Fruit fly (Drosophila melanogaster) whole organism, embryonic: ENCODE data around the gene CG5068.

ENCODE experiments used
- Awh ChIP-seq: fragments of 200-800 bp; sonication (Bioruptor generic); IDR thresholded peaks from 2 replicates; pipeline ENCODE4, ENCODE4 v1.3.6; 2022; ENCODE audit warnings: missing biosample characterization, missing genetic modification characterization
- B-H2 ChIP-seq: fragments of 200-800 bp; sonication (Bioruptor generic); optimal IDR thresholded peaks from 2 replicates; lab custom pipeline; 2018; ENCODE audit warnings: missing biosample characterization, mild to moderate bottlenecking, missing genetic modification characterization
- BEAF-32 ChIP-seq: fragments of 200-800 bp; sonication (Bioruptor generic); optimal IDR thresholded peaks from 3 replicates; lab custom pipeline; 2017; ENCODE audit warnings: missing biosample characterization, missing genetic modification characterization, mild to moderate bottlenecking, moderate library complexity, missing genetic modification reagents
- CG10267 ChIP-seq: fragments of 200-800 bp; sonication (Bioruptor generic); optimal IDR thresholded peaks from 2 replicates; lab custom pipeline; 2018; ENCODE audit warnings: missing biosample characterization, mild to moderate bottlenecking, missing genetic modification characterization, moderate library complexity
- CG10274 ChIP-seq: fragments of 200-800 bp; sonication (Bioruptor generic); optimal IDR thresholded peaks from 3 replicates; lab custom pipeline; 2017; ENCODE audit warnings: missing biosample characterization, mild to moderate bottlenecking, missing genetic modification characterization
- CG10462 ChIP-seq: fragments of 200-800 bp; sonication (Bioruptor generic); optimal IDR thresholded peaks from 2 replicates; lab custom pipeline; 2016; ENCODE audit warnings: missing biosample characterization, missing genetic modification characterization
- CG11398 ChIP-seq: fragments of 200-800 bp; sonication (Bioruptor generic); optimal IDR thresholded peaks from 2 replicates; lab custom pipeline; 2016; ENCODE audit warnings: missing biosample characterization, missing genetic modification characterization
- CG12155 ChIP-seq: fragments of 200-800 bp; sonication (Bioruptor generic); optimal IDR thresholded peaks from 3 replicates; lab custom pipeline; 2016; ENCODE audit warnings: missing biosample characterization, missing genetic modification characterization
- CG15514 ChIP-seq: fragments of 200-800 bp; sonication (Bioruptor generic); optimal IDR thresholded peaks from 3 replicates; lab custom pipeline; 2017; ENCODE audit warnings: missing biosample characterization, missing genetic modification characterization, mild to moderate bottlenecking, moderate library complexity, missing genetic modification reagents
- CG1602 ChIP-seq: fragments of 200-800 bp; sonication (Bioruptor generic); optimal IDR thresholded peaks from 3 replicates; lab custom pipeline; 2016; ENCODE audit warnings: missing biosample characterization, missing genetic modification characterization
- CG17912 ChIP-seq: fragments of 200-800 bp; sonication (Bioruptor generic); optimal IDR thresholded peaks from 2 replicates; lab custom pipeline; 2018; ENCODE audit warnings: missing biosample characterization, mild to moderate bottlenecking, missing genetic modification characterization
- CG2116 ChIP-seq: fragments of 200-800 bp; sonication (Bioruptor generic); optimal IDR thresholded peaks from 3 replicates; lab custom pipeline; 2018; ENCODE audit warnings: missing biosample characterization, mild to moderate bottlenecking, missing genetic modification characterization
- CG3065 ChIP-seq: fragments of 200-800 bp; sonication (Bioruptor generic); optimal IDR thresholded peaks from 2 replicates; lab custom pipeline; 2016; ENCODE audit warnings: missing biosample characterization, missing genetic modification characterization
- CG34224 ChIP-seq: fragments of 200-800 bp; sonication (Bioruptor generic); IDR thresholded peaks from 3 replicates; pipeline ENCODE4 v1.3.6; 2022; ENCODE audit warnings: missing biosample characterization, missing genetic modification characterization; ENCODE audit not compliant: partially characterized antibody
- CG4282 ChIP-seq: fragments of 200-800 bp; sonication (Bioruptor generic); optimal IDR thresholded peaks from 2 replicates; lab custom pipeline; 2016; ENCODE audit warnings: missing biosample characterization, missing genetic modification characterization
- CG7987 ChIP-seq: fragments of 200-800 bp; sonication (Bioruptor generic); optimal IDR thresholded peaks from 2 replicates; lab custom pipeline; 2018; ENCODE audit warnings: missing biosample characterization, mild to moderate bottlenecking, missing genetic modification characterization, moderate library complexity
- CG8281 ChIP-seq: fragments of 200-800 bp; sonication (Bioruptor generic); optimal IDR thresholded peaks from 2 replicates; lab custom pipeline; 2018; ENCODE audit warnings: missing biosample characterization, mild to moderate bottlenecking, missing genetic modification characterization, moderate library complexity
- CG9797 ChIP-seq: fragments of 200-800 bp; sonication (Bioruptor generic); optimal IDR thresholded peaks from 3 replicates; lab custom pipeline; 2018; ENCODE audit warnings: missing biosample characterization, mild to moderate bottlenecking, missing genetic modification characterization
- CTCF ChIP-seq: fragments of 200-800 bp; sonication (Bioruptor generic); optimal IDR thresholded peaks from 2 replicates; lab custom pipeline; 2017; ENCODE audit warnings: missing biosample characterization, mild to moderate bottlenecking, missing genetic modification characterization, moderate library complexity
- Dbx ChIP-seq: fragments of 200-800 bp; sonication (Bioruptor generic); IDR thresholded peaks from 3 replicates; pipeline ENCODE4 v1.3.6; 2022; ENCODE audit warnings: missing biosample characterization, missing genetic modification characterization
- Dll ChIP-seq: fragments of 200-800 bp; sonication (Bioruptor generic); IDR thresholded peaks from 4 replicates; pipeline ENCODE4 v1.3.6; 2022; ENCODE audit warnings: missing biosample characterization, missing genetic modification characterization; ENCODE audit not compliant: partially characterized antibody
- Dp ChIP-seq: fragments of 200-800 bp; sonication (Bioruptor generic); optimal IDR thresholded peaks from 2 replicates; lab custom pipeline; 2018; ENCODE audit warnings: missing biosample characterization, mild to moderate bottlenecking, missing genetic modification characterization, moderate library complexity
- Dref ChIP-seq: fragments of 200-800 bp; sonication (Bioruptor generic); IDR thresholded peaks from 2 replicates; pipeline ENCODE4 v1.3.6; 2022; ENCODE audit warnings: missing biosample characterization, missing genetic modification characterization
- E2f2 ChIP-seq: fragments of 200-800 bp; sonication (Bioruptor generic); IDR thresholded peaks from 2 replicates; pipeline ENCODE4 v1.3.6; 2022; ENCODE audit warnings: missing biosample characterization, missing genetic modification characterization
- Ets65A ChIP-seq: fragments of 200-800 bp; sonication (Bioruptor generic); peaks from one replicate; lab custom pipeline; 2016; ENCODE audit warnings: missing biosample characterization, missing genetic modification characterization
- Fer1 ChIP-seq: fragments of 200-800 bp; sonication (Bioruptor generic); optimal IDR thresholded peaks from 2 replicates; lab custom pipeline; 2017; ENCODE audit warnings: missing biosample characterization, mild to moderate bottlenecking, missing genetic modification characterization
- HmgZ ChIP-seq: fragments of 200-800 bp; sonication (Bioruptor generic); optimal IDR thresholded peaks from 2 replicates; lab custom pipeline; 2018; ENCODE audit warnings: missing biosample characterization, mild to moderate bottlenecking, missing genetic modification characterization
- MBD-R2 ChIP-seq: fragments of 200-800 bp; sonication (Bioruptor generic); IDR thresholded peaks from 2 replicates; pipeline ENCODE4 v1.3.6; 2022; ENCODE audit warnings: missing biosample characterization, missing genetic modification characterization
- MESR4 ChIP-seq: fragments of 200-800 bp; sonication (Bioruptor generic); optimal IDR thresholded peaks from 2 replicates; lab custom pipeline; 2018; ENCODE audit warnings: missing biosample characterization, mild to moderate bottlenecking, missing genetic modification characterization, moderate library complexity
- Med ChIP-seq: fragments of 200-800 bp; sonication (Bioruptor generic); peaks from one replicate; lab custom pipeline; 2016; ENCODE audit warnings: missing biosample characterization, missing genetic modification characterization, mild to moderate bottlenecking, inconsistent platforms, moderate library complexity
- Myb ChIP-seq: fragments of 200-800 bp; sonication (Bioruptor generic); optimal IDR thresholded peaks from 2 replicates; lab custom pipeline; 2016; ENCODE audit warnings: missing biosample characterization, missing genetic modification characterization
- Pdp1 ChIP-seq, 2 experiments: fragments of 200-800 bp; sonication (Bioruptor generic); optimal IDR thresholded peaks; 3 replicates each; lab custom pipeline; 2016; ENCODE audit warnings: missing biosample characterization in 2 of 2, missing genetic modification characterization in 2 of 2, mild to moderate bottlenecking in 1 of 2, moderate library complexity in 1 of 2
- Rfx ChIP-seq: fragments of 200-800 bp; sonication (Bioruptor generic); IDR thresholded peaks from 2 replicates; pipeline ENCODE4 v1.3.6; 2022; ENCODE audit warnings: missing biosample characterization, missing genetic modification characterization
- Rx ChIP-seq: fragments of 200-800 bp; sonication (Bioruptor generic); IDR thresholded peaks from 2 replicates; pipeline ENCODE4 v1.3.6; 2022; ENCODE audit warnings: missing biosample characterization, missing genetic modification characterization
- Xrp1 ChIP-seq: fragments of 200-800 bp; sonication (Bioruptor generic); IDR thresholded peaks from 2 replicates; pipeline ENCODE4 v1.3.6; 2022; ENCODE audit warnings: missing biosample characterization, missing genetic modification characterization
- br ChIP-seq: fragments of >200 bp; optimal IDR thresholded peaks from 2 replicates; lab custom pipeline; 2017
- btn ChIP-seq: fragments of 200-800 bp; sonication (Bioruptor generic); optimal IDR thresholded peaks from 2 replicates; lab custom pipeline; 2016; ENCODE audit warnings: missing biosample characterization, missing genetic modification characterization
- ci ChIP-seq: fragments of 200-800 bp; sonication (Bioruptor generic); IDR thresholded peaks from 3 replicates; pipeline ENCODE4 v1.3.6; 2022; ENCODE audit warnings: missing biosample characterization, missing genetic modification characterization
- crp ChIP-seq, 2 experiments: fragments of 200-800 bp; sonication (Bioruptor generic); optimal IDR thresholded peaks; 2 replicates in 1 of 2; 3 replicates in 1 of 2; lab custom pipeline; 2017; ENCODE audit warnings: missing biosample characterization in 2 of 2, missing genetic modification characterization in 2 of 2, mild to moderate bottlenecking in 1 of 2, moderate library complexity in 1 of 2
- dati ChIP-seq: fragments of 200-800 bp; sonication (Bioruptor generic); IDR thresholded peaks from 2 replicates; pipeline ENCODE4 v1.3.6; 2022; ENCODE audit warnings: missing biosample characterization, missing genetic modification characterization
- gfzf ChIP-seq: fragments of 200-800 bp; sonication (Bioruptor generic); optimal IDR thresholded peaks from 2 replicates; lab custom pipeline; 2016; ENCODE audit warnings: missing biosample characterization, mild to moderate bottlenecking, missing genetic modification characterization, moderate library complexity
- nmo ChIP-seq: fragments of 200-800 bp; sonication (Bioruptor generic); optimal IDR thresholded peaks from 2 replicates; lab custom pipeline; 2018; ENCODE audit warnings: missing biosample characterization, mild to moderate bottlenecking, missing genetic modification characterization, moderate library complexity
- nom ChIP-seq: fragments of 200-800 bp; sonication (Bioruptor generic); optimal IDR thresholded peaks from 2 replicates; lab custom pipeline; 2017; ENCODE audit warnings: missing biosample characterization, missing genetic modification characterization, mild to moderate bottlenecking, moderate library complexity, missing genetic modification reagents
- psq ChIP-seq: fragments of 200-800 bp; sonication (Bioruptor generic); optimal IDR thresholded peaks from 2 replicates; lab custom pipeline; 2017; ENCODE audit warnings: missing biosample characterization, missing genetic modification characterization
- stwl ChIP-seq: fragments of 200-800 bp; sonication (Bioruptor generic); optimal IDR thresholded peaks from 3 replicates; lab custom pipeline; 2018; ENCODE audit warnings: missing biosample characterization, mild to moderate bottlenecking, missing genetic modification characterization, moderate library complexity
- sug ChIP-seq: fragments of 200-800 bp; optimal IDR thresholded peaks from 2 replicates; lab custom pipeline; 2019; ENCODE audit warnings: missing biosample characterization, mild to moderate bottlenecking, missing genetic modification characterization, moderate library complexity
- vvl ChIP-seq: fragments of 200-800 bp; sonication (Bioruptor generic); IDR thresholded peaks from 2 replicates; pipeline ENCODE4 v1.3.6; 2022; ENCODE audit warnings: missing biosample characterization, missing genetic modification characterization

Gene CG5068

DNA sequence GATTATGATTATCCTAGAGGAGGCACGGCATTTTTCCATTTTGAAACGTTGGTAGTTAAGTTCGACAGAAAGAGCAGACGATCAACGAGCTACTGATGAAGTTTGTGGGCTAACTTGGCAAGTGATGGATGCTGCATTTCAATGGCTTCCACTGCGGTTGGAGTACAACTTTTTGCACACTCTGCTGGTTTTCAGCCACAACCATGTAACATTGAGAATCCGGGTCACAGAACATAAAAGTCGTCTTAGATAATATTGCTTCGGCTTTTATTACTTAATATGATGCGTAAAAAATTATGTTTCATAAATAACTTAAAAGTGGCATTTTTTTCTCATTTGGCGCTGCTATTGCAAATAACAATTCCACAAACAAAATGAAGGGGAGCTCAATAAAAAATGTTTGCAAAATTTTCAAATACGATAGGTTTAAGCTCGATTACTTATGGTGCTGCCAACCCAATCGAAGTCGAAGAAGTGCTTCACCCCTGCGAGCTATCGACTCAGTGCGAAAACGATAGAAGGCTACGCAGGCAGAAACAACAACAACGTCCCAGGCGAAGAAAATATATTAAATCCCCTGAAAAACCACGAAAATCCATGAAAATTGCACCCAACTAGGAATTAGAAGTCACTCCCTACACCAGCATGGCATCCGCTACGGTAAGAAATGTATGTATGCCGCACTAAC lies 20.0 kb upstream of the CG5068 start, which contains the start of the genes CG5653 and CG5021 (continued):
- TF ChIP-seq HmgZ (tag; lab: Kevin White, UChicago) = peak; percentile 47

DNA sequence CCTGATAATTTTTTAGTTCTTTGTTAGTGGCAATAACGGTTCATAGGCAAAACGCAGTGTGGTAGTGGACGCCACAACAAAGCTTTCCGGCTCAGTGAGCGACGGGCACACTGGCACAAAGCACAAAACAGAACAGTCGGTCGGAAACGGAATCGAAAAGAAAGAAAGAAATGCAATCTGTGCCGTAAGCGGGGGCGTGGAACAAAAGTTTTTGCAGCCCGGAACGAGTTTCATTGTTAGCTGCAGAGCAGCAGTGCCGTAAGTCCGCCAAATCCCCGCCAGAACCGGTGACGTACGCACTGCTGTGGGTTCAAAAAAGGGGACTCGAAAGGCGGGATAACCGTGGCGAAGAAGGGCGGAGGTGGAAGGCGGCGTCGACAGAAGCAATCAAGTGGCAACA lies 18.1 kb upstream of the CG5068 start, which contains the start of gene CG5026:
Gene CG5026 (plus strand): TSS at position 92 of the 400 bp plus-strand sequence.
- TF ChIP-seq Dp (GFP tag; lab: Kevin White, UChicago) (peak; percentile 65), CG15514 (GFP tag; lab: Kevin White, UChicago) (peak; percentile 87), CG7987 (GFP tag; lab: Kevin White, UChicago) (peak; percentile 12), gfzf (GFP tag; lab: Kevin White, UChicago) (peak; percentile 83), CG12155 (GFP tag; lab: Kevin White, UChicago) (no peak), nmo (peak; percentile 20), Xrp1 (no peak), dati (GFP tag; lab: Robert Waterston, UW) (no peak), CG3065 (GFP tag; lab: Kevin White, UChicago) (no peak), CG34224 (0 out of 3 replicates have a peak, but pooled peaks have one; percentile 14), CG10267 (tag; lab: Kevin White, UChicago) (no peak), Awh (GFP tag; lab: Robert Waterston, UW) (no peak), CG9797 (GFP tag; lab: Kevin White, UChicago) (peak; percentile 54), vvl (GFP tag; lab: Robert Waterston, UW) (0 out of 2 replicates have a peak, but pooled peaks have one; percentile 19), B-H2 (GFP tag; lab: Kevin White, UChicago) (peak; percentile 17), Fer1 (peak; percentile 41), CG8281 (tag; lab: Kevin White, UChicago) (no peak), CG4282 (GFP tag; lab: Kevin White, UChicago) (no peak), Rfx (peak; percentile 32; the same call in 1 of the 2 replicates), Myb (GFP tag; lab: Kevin White, UChicago) (peak; percentile 81), CG10462 (peak; percentile 32), Dref (GFP tag; lab: Robert Waterston, UW) (peak; percentile 34), nom (GFP tag; lab: Kevin White, UChicago) (peak; percentile 6), psq (GFP tag; lab: Kevin White, UChicago) (peak; percentile 52), Dll (GFP tag; lab: Robert Waterston, UW) (peak; percentile 37; the same call in 1 of the 4 replicates), btn (GFP tag; lab: Kevin White, UChicago) (no peak), ci (peak; percentile 63; the same call in 2 of the 3 replicates), MESR4 (peak; percentile 44), Pdp1 (GFP tag; optimal IDR thresholded peaks at IDR 0.05; lab: Kevin White, UChicago) (peak in 1 of 2 experiments; percentile 38), HmgZ (tag; lab: Kevin White, UChicago) (peak; percentile 47), crp (GFP tag; optimal IDR thresholded peaks at IDR 0.05; lab: Kevin White, UChicago) (peak in 1 of 2 experiments; percentile 7), CG11398 (peak; percentile 6), br (lab: Kevin White, UChicago) (no peak), CTCF (GFP tag; lab: Kevin White, UChicago) (peak; percentile 13), stwl (tag; lab: Kevin White, UChicago) (peak; percentile 23), Ets65A (GFP tag; lab: Kevin White, UChicago) (peak; percentile 87), BEAF-32 (GFP tag; lab: Kevin White, UChicago) (peak; percentile 21), CG2116 (GFP tag; lab: Kevin White, UChicago) (peak; percentile 22), sug (tag; lab: Kevin White, UChicago) (peak; percentile 44), CG17912 (GFP tag; lab: Kevin White, UChicago) (peak; percentile 7), CG1602 (GFP tag; lab: Kevin White, UChicago) (no peak), Rx (GFP tag; lab: Robert Waterston, UW) (no peak), Med (GFP tag; lab: Kevin White, UChicago) (peak; percentile 81), MBD-R2 (peak; percentile 90), E2f2 (GFP tag; lab: Robert Waterston, UW) (peak; percentile 68), Dbx (0 out of 3 replicates have a peak, but pooled peaks have one; percentile 26), CG10274 (peak; percentile 15)
